Fruit fly (Drosophila melanogaster) whole organism, embryonic: ENCODE measurements around the gene CG10222.

Experiments
- B-H1 ChIP-seq: fragments of 200-800 bp; sonication (Bioruptor generic); IDR thresholded peaks from 3 replicates; pipeline ENCODE4 v1.3.6; 2022; ENCODE audit warnings: missing biosample characterization, missing genetic modification characterization
- CG10267 ChIP-seq: fragments of 200-800 bp; sonication (Bioruptor generic); optimal IDR thresholded peaks from 2 replicates; lab custom pipeline; 2018; ENCODE audit warnings: missing biosample characterization, mild to moderate bottlenecking, missing genetic modification characterization, moderate library complexity
- CG10366 ChIP-seq: fragments of 200-800 bp; sonication (Bioruptor generic); IDR thresholded peaks from 2 replicates; pipeline ENCODE4 v1.3.6; 2022; ENCODE audit warnings: missing biosample characterization, missing genetic modification characterization
- CG11560 ChIP-seq: fragments of 200-800 bp; sonication (Bioruptor generic); IDR thresholded peaks from 3 replicates; pipeline ENCODE4 v1.3.6; 2022; ENCODE audit warnings: missing biosample characterization, missing genetic modification characterization
- CG12299 ChIP-seq: fragments of 200-800 bp; sonication (Bioruptor generic); optimal IDR thresholded peaks from 2 replicates; lab custom pipeline; 2018; ENCODE audit warnings: missing biosample characterization, mild to moderate bottlenecking, missing genetic modification characterization
- CG12744 ChIP-seq: fragments of 200-800 bp; sonication (Bioruptor generic); optimal IDR thresholded peaks from 2 replicates; lab custom pipeline; 2016; ENCODE audit warnings: missing biosample characterization, missing genetic modification characterization
- CG15514 ChIP-seq: fragments of 200-800 bp; sonication (Bioruptor generic); optimal IDR thresholded peaks from 3 replicates; lab custom pipeline; 2017; ENCODE audit warnings: missing biosample characterization, missing genetic modification characterization, mild to moderate bottlenecking, moderate library complexity, missing genetic modification reagents
- CG1792 ChIP-seq: fragments of 200-800 bp; sonication (Bioruptor generic); optimal IDR thresholded peaks from 2 replicates; lab custom pipeline; 2016; ENCODE audit warnings: missing biosample characterization, missing genetic modification characterization
- CG1832 ChIP-seq: fragments of 200-800 bp; sonication (Bioruptor generic); optimal IDR thresholded peaks from 2 replicates; lab custom pipeline; 2017; ENCODE audit warnings: missing biosample characterization, mild to moderate bottlenecking, missing genetic modification characterization, inconsistent platforms
- CG18476 ChIP-seq: fragments of 200-800 bp; sonication (Bioruptor generic); optimal IDR thresholded peaks from 2 replicates; lab custom pipeline; 2016; ENCODE audit warnings: missing biosample characterization, mild to moderate bottlenecking, missing genetic modification characterization
- CG2199 ChIP-seq: fragments of 200-800 bp; sonication (Bioruptor generic); IDR thresholded peaks from 3 replicates; pipeline ENCODE4 v1.3.6; 2022; ENCODE audit warnings: missing biosample characterization, missing genetic modification characterization
- CG31441 ChIP-seq: fragments of 200-800 bp; sonication (Bioruptor generic); IDR thresholded peaks from 2 replicates; pipeline ENCODE4 v1.3.6; 2022; ENCODE audit warnings: missing biosample characterization, missing genetic modification characterization
- CG4282 ChIP-seq: fragments of 200-800 bp; sonication (Bioruptor generic); optimal IDR thresholded peaks from 2 replicates; lab custom pipeline; 2016; ENCODE audit warnings: missing biosample characterization, missing genetic modification characterization
- CG4360 ChIP-seq: fragments of 200-800 bp; sonication (Bioruptor generic); IDR thresholded peaks from 2 replicates; pipeline ENCODE4 v1.3.6; 2022; ENCODE audit warnings: missing biosample characterization, missing genetic modification characterization
- CG4404 ChIP-seq: fragments of 200-800 bp; sonication (Bioruptor generic); IDR thresholded peaks from 2 replicates; pipeline ENCODE4 v1.3.6; 2022; ENCODE audit warnings: missing biosample characterization, missing genetic modification characterization
- CG5245 ChIP-seq: fragments of 200-800 bp; sonication (Bioruptor generic); optimal IDR thresholded peaks from 3 replicates; lab custom pipeline; 2016; ENCODE audit warnings: missing biosample characterization, missing genetic modification characterization
- CG6765 ChIP-seq: fragments of 200-800 bp; sonication (Bioruptor generic); optimal IDR thresholded peaks from 3 replicates; lab custom pipeline; 2017; ENCODE audit warnings: missing biosample characterization, mild to moderate bottlenecking, missing genetic modification characterization
- CG8359 ChIP-seq: fragments of 200-800 bp; sonication (Bioruptor generic); optimal IDR thresholded peaks from 2 replicates; lab custom pipeline; 2017; ENCODE audit warnings: missing biosample characterization, mild to moderate bottlenecking, missing genetic modification characterization, borderline replicate concordance
- CG8924 ChIP-seq: fragments of 200-800 bp; optimal IDR thresholded peaks from 3 replicates; lab custom pipeline; 2019; ENCODE audit warnings: missing biosample characterization, mild to moderate bottlenecking, missing genetic modification characterization, moderate library complexity
- CG9215 ChIP-seq: fragments of 200-800 bp; sonication (Bioruptor generic); IDR thresholded peaks from 2 replicates; pipeline ENCODE4 v1.3.6; 2022; ENCODE audit warnings: missing biosample characterization, missing genetic modification characterization
- Dref ChIP-seq: fragments of 200-800 bp; sonication (Bioruptor generic); IDR thresholded peaks from 2 replicates; pipeline ENCODE4 v1.3.6; 2022; ENCODE audit warnings: missing biosample characterization, missing genetic modification characterization
- HLH4C ChIP-seq: fragments of 200-800 bp; sonication (Bioruptor generic); IDR thresholded peaks from 3 replicates; pipeline ENCODE4 v1.3.6; 2022; ENCODE audit warnings: missing biosample characterization, missing genetic modification characterization; ENCODE audit not compliant: partially characterized antibody
- Hr39 ChIP-seq: fragments of >200 bp; optimal IDR thresholded peaks from 2 replicates; lab custom pipeline; 2017
- Hsf ChIP-seq: fragments of 200-800 bp; sonication (Bioruptor generic); optimal IDR thresholded peaks from 3 replicates; lab custom pipeline; 2016; ENCODE audit warnings: missing biosample characterization, missing genetic modification characterization
- Kr ChIP-seq: fragments of 200-800 bp; sonication (Bioruptor generic); optimal IDR thresholded peaks from 2 replicates; lab custom pipeline; 2017; ENCODE audit warnings: missing biosample characterization, mild to moderate bottlenecking, missing genetic modification characterization
- Mad ChIP-seq: fragments of 200-800 bp; sonication (Bioruptor generic); optimal IDR thresholded peaks from 2 replicates; lab custom pipeline; 2016; ENCODE audit warnings: missing biosample characterization, missing genetic modification characterization
- Oli ChIP-seq: fragments of 200-800 bp; sonication (Bioruptor generic); optimal IDR thresholded peaks from 2 replicates; lab custom pipeline; 2018; ENCODE audit warnings: missing biosample characterization, mild to moderate bottlenecking, missing genetic modification characterization, moderate library complexity
- Sox100B ChIP-seq: fragments of 200-800 bp; sonication (Bioruptor generic); optimal IDR thresholded peaks from 3 replicates; lab custom pipeline; 2018; ENCODE audit warnings: missing biosample characterization, mild to moderate bottlenecking, missing genetic modification characterization
- bbx ChIP-seq: fragments of 200-800 bp; sonication (Bioruptor generic); IDR thresholded peaks from 2 replicates; pipeline ENCODE4 v1.3.6; 2022; ENCODE audit warnings: missing biosample characterization, missing genetic modification characterization; ENCODE audit not compliant: partially characterized antibody
- cg ChIP-seq: fragments of 200-800 bp; sonication (Bioruptor generic); optimal IDR thresholded peaks from 3 replicates; lab custom pipeline; 2019; ENCODE audit warnings: missing biosample characterization, mild to moderate bottlenecking, missing genetic modification characterization, moderate library complexity
- chn ChIP-seq: fragments of 200-800 bp; sonication (Bioruptor generic); optimal IDR thresholded peaks from 2 replicates; lab custom pipeline; 2016; ENCODE audit warnings: missing biosample characterization, missing genetic modification characterization
- danr ChIP-seq: fragments of 200-800 bp; sonication (Bioruptor generic); IDR thresholded peaks from 2 replicates; pipeline ENCODE4 v1.3.6; 2022; ENCODE audit warnings: missing biosample characterization, missing genetic modification characterization
- dmrt99B ChIP-seq: fragments of 200-800 bp; sonication (Bioruptor generic); optimal IDR thresholded peaks from 2 replicates; lab custom pipeline; 2018; ENCODE audit warnings: missing biosample characterization, mild to moderate bottlenecking, missing genetic modification characterization, moderate library complexity
- dysf ChIP-seq: fragments of 200-800 bp; sonication (Bioruptor generic); IDR thresholded peaks from 3 replicates; pipeline ENCODE4 v1.3.6; 2022; ENCODE audit warnings: missing biosample characterization, missing genetic modification characterization
- esg ChIP-seq: fragments of 200-800 bp; sonication (Bioruptor generic); conservative IDR thresholded peaks from 2 replicates; pipeline ENCODE4 v1.3.6; 2022; ENCODE audit warnings: missing biosample characterization, missing genetic modification characterization
- gem ChIP-seq: fragments of 200-800 bp; sonication (Bioruptor generic); optimal IDR thresholded peaks from 2 replicates; lab custom pipeline; 2019; ENCODE audit warnings: missing biosample characterization, mild to moderate bottlenecking, missing genetic modification characterization, moderate library complexity
- grn ChIP-seq: fragments of 200-800 bp; sonication (Bioruptor generic); optimal IDR thresholded peaks from 3 replicates; lab custom pipeline; 2017; ENCODE audit warnings: missing biosample characterization, missing genetic modification characterization
- ham ChIP-seq: fragments of 200-800 bp; sonication (Bioruptor generic); IDR thresholded peaks from 2 replicates; pipeline ENCODE4 v1.3.6; 2022; ENCODE audit warnings: missing biosample characterization, missing genetic modification characterization
- jing ChIP-seq: fragments of 200-800 bp; sonication (Bioruptor generic); optimal IDR thresholded peaks from 2 replicates; lab custom pipeline; 2018; ENCODE audit warnings: missing biosample characterization, mild to moderate bottlenecking, missing genetic modification characterization
- mam ChIP-seq: fragments of 200-800 bp; sonication (Bioruptor generic); optimal IDR thresholded peaks from 3 replicates; lab custom pipeline; 2016; ENCODE audit warnings: missing biosample characterization, missing genetic modification characterization
- mirr ChIP-seq: fragments of 200-800 bp; sonication (Bioruptor generic); optimal IDR thresholded peaks from 3 replicates; lab custom pipeline; 2018; ENCODE audit warnings: missing biosample characterization, mild to moderate bottlenecking, missing genetic modification characterization
- nom ChIP-seq: fragments of 200-800 bp; sonication (Bioruptor generic); optimal IDR thresholded peaks from 2 replicates; lab custom pipeline; 2017; ENCODE audit warnings: missing biosample characterization, missing genetic modification characterization, mild to moderate bottlenecking, moderate library complexity, missing genetic modification reagents
- oc ChIP-seq: fragments of 200-800 bp; sonication (Bioruptor generic); optimal IDR thresholded peaks from 2 replicates; lab custom pipeline; 2018; ENCODE audit warnings: missing biosample characterization, mild to moderate bottlenecking, missing genetic modification characterization, moderate library complexity
- onecut ChIP-seq: fragments of 200-800 bp; sonication (Bioruptor generic); IDR thresholded peaks from 2 replicates; pipeline ENCODE4 v1.3.6; 2022; ENCODE audit warnings: missing biosample characterization, missing genetic modification characterization
- pb ChIP-seq: fragments of 200-800 bp; sonication (Bioruptor generic); optimal IDR thresholded peaks from 3 replicates; lab custom pipeline; 2016; ENCODE audit warnings: missing biosample characterization, missing genetic modification characterization
- schlank ChIP-seq: fragments of 200-800 bp; sonication (Bioruptor generic); optimal IDR thresholded peaks from 2 replicates; lab custom pipeline; 2018; ENCODE audit warnings: missing biosample characterization, mild to moderate bottlenecking, missing genetic modification characterization
- sqz ChIP-seq: fragments of 200-800 bp; sonication (Bioruptor generic); optimal IDR thresholded peaks from 3 replicates; lab custom pipeline; 2018; ENCODE audit warnings: missing biosample characterization, mild to moderate bottlenecking, missing genetic modification characterization
- ssp ChIP-seq: fragments of 200-800 bp; sonication (Bioruptor generic); IDR thresholded peaks from 2 replicates; pipeline ENCODE4 v1.3.6; 2022; ENCODE audit warnings: missing biosample characterization, missing genetic modification characterization
- stwl ChIP-seq: fragments of 200-800 bp; sonication (Bioruptor generic); optimal IDR thresholded peaks from 3 replicates; lab custom pipeline; 2018; ENCODE audit warnings: missing biosample characterization, mild to moderate bottlenecking, missing genetic modification characterization, moderate library complexity
- trem ChIP-seq: fragments of 200-800 bp; optimal IDR thresholded peaks from 3 replicates; lab custom pipeline; 2019; ENCODE audit warnings: missing biosample characterization, mild to moderate bottlenecking, missing genetic modification characterization, moderate library complexity
- zen ChIP-seq: fragments of 200-800 bp; sonication (Bioruptor generic); optimal IDR thresholded peaks from 3 replicates; lab custom pipeline; 2018; ENCODE audit warnings: missing biosample characterization, mild to moderate bottlenecking, missing genetic modification characterization, moderate library complexity
- zen2 ChIP-seq: fragments of 200-800 bp; sonication (Bioruptor generic); IDR thresholded peaks from 3 replicates; pipeline ENCODE4 v1.3.6; 2022; ENCODE audit warnings: missing biosample characterization, missing genetic modification characterization; ENCODE audit not compliant: partially characterized antibody

Gene CG10222

dm6 chr3L:13410999-13411398 lies 1.3 kb downstream of the CG10222 start (continued):
- TF ChIP-seq ham (GFP tag; lab: Robert Waterston, UW) (no peak), Oli (no peak), oc (tag; lab: Kevin White, UChicago) (no peak), Hr39 (lab: Kevin White, UChicago) (no peak), CG5245 (GFP tag; lab: Kevin White, UChicago) (peak; percentile 61), CG1792 (GFP tag; lab: Kevin White, UChicago) (no peak), schlank (no peak), nom (GFP tag; lab: Kevin White, UChicago) (no peak), CG6765 (GFP tag; lab: Kevin White, UChicago) (no peak), CG1832 (GFP tag; lab: Kevin White, UChicago) (no peak), CG4360 (no peak), CG8359 (GFP tag; lab: Kevin White, UChicago) (no peak), CG12744 (no peak), CG2199 (GFP tag; lab: Robert Waterston, UW) (peak; percentile 65; the same call in 1 of the 3 replicates), CG12299 (no peak), bbx (GFP tag; lab: Robert Waterston, UW) (no peak), zen (peak; percentile 83), Mad (GFP tag; lab: Kevin White, UChicago) (peak; percentile 14), danr (GFP tag; lab: Robert Waterston, UW) (no peak), chn (GFP tag; lab: Kevin White, UChicago) (peak; percentile 13), B-H1 (no peak), trem (peak; percentile 57), pb (GFP tag; lab: Kevin White, UChicago) (no peak), HLH4C (GFP tag; lab: Robert Waterston, UW) (no peak), CG4282 (GFP tag; lab: Kevin White, UChicago) (no peak), CG8924 (no peak), dmrt99B (tag; lab: Kevin White, UChicago) (no peak), Dref (no peak), grn (GFP tag; lab: Kevin White, UChicago) (no peak), CG11560 (tag; lab: Robert Waterston, UW) (no peak), CG10267 (tag; lab: Kevin White, UChicago) (peak; percentile 49), CG15514 (GFP tag; lab: Kevin White, UChicago) (no peak), Hsf (GFP tag; lab: Kevin White, UChicago) (peak; percentile 50), zen2 (GFP tag; lab: Robert Waterston, UW) (no peak), CG10366 (no peak), CG18476 (GFP tag; lab: Kevin White, UChicago) (no peak), CG4404 (GFP tag; lab: Robert Waterston, UW) (no peak), onecut (GFP tag; lab: Robert Waterston, UW) (0 out of 2 replicates have a peak, but pooled peaks have one; percentile 17), mirr (GFP tag; lab: Kevin White, UChicago) (no peak), gem (tag; lab: Kevin White, UChicago) (peak; percentile 54), sqz (GFP tag; lab: Kevin White, UChicago) (no peak), cg (GFP tag; lab: Kevin White, UChicago) (no peak), jing (GFP tag; lab: Kevin White, UChicago) (peak; percentile 6), stwl (tag; lab: Kevin White, UChicago) (peak; percentile 61), ssp (GFP tag; lab: Robert Waterston, UW) (no peak), CG31441 (GFP tag; lab: Robert Waterston, UW) (no peak), dysf (GFP tag; lab: Robert Waterston, UW) (no peak), esg (no peak), Kr (GFP tag; lab: Kevin White, UChicago) (no peak), CG9215 (no peak), Sox100B (GFP tag; lab: Kevin White, UChicago) (no peak), mam (GFP tag; lab: Kevin White, UChicago) (peak; percentile 43)
